Fruit fly (Drosophila melanogaster) whole organism: ENCODE results near the gene CG12643.

Source experiments
- CG8478 ChIP-seq: fragments of >200 bp; optimal IDR thresholded peaks from 2 replicates; lab custom pipeline; 2018; ENCODE audit warnings: inconsistent platforms
- Dll ChIP-seq: fragments of >200 bp; optimal IDR thresholded peaks from 2 replicates; lab custom pipeline; 2017
- EcR ChIP-seq, 2 experiments: fragments of >200 bp; optimal IDR thresholded peaks; 2 replicates each; lab custom pipeline; 2017; ENCODE audit warnings: missing biosample characterization in 2 of 2, missing genetic modification characterization in 2 of 2, missing genetic modification reagents in 2 of 2
- pan ChIP-seq: fragments of >200 bp; optimal IDR thresholded peaks from 2 replicates; lab custom pipeline; 2017
- psq ChIP-seq: fragments of >200 bp; optimal IDR thresholded peaks from 2 replicates; lab custom pipeline; 2017
- usp ChIP-seq: fragments of >200 bp; optimal IDR thresholded peaks from 2 replicates; lab custom pipeline; 2017; ENCODE audit warnings: missing biosample characterization, missing genetic modification characterization, mixed read lengths

CG12643 gene

DNA sequence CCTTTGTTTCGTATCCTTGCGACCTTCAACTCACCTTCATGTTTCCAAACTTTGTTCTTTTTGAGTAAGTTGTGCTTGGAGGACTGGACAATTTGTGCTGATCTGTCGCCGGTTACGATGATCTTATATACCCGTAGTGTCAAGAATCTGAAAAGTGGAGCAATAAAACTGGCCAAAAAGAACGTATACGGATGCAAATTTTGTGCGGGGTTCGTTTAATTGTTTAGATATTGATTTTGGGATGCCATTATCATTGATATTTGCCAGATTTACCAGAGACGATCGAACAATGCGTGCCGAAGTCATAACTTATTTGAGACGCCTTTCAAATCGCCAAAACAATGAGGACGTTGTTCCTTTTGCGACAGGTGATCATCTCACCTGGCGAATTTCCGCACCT lies 46.0 kb downstream of the CG12643 start, which contains the start of gene CG15308:
Gene CG15308 (minus strand): TSS at position 101 of the 400 bp plus-strand sequence.
- TF ChIP-seq Dll (no peak), CG8478 (lab: Kevin White, UChicago) (no peak), usp (no peak)

dm6 chrX:10216634-10217239 lies 48.3 kb downstream of the CG12643 start, which contains the start of gene CG2962:
CG2962 (minus strand) TSS chrX:10216642.
- TF ChIP-seq CG8478 (lab: Kevin White, UChicago) (no peak), pan (lab: Kevin White, UChicago) (no peak), Dll (no peak), EcR (GFP tag; optimal IDR thresholded peaks at IDR 0.05; lab: Kevin White, UChicago) (no peak), psq (lab: Kevin White, UChicago) (no peak), usp (no peak)
